Worm (Caenorhabditis elegans) whole organism, late embryonic: ENCODE data around the gene col-129.
A peak's percentile ranks its signal among the peaks of the same experiment; 100 is the strongest.

Experiments
- F13H6.1 ChIP-seq: sonication (generic microtip); optimal IDR thresholded peaks from 2 replicates; lab custom pipeline; 2016; ENCODE audit warnings: missing genetic modification characterization, missing compliant biosample characterization
- ahr-1 ChIP-seq: sonication (generic microtip); optimal IDR thresholded peaks from 2 replicates; lab custom pipeline; 2016; ENCODE audit warnings: missing genetic modification characterization, missing compliant biosample characterization
- ama-1 ChIP-seq: fragments of 150-350 bp; optimal IDR thresholded peaks from 2 replicates; lab custom pipeline; 2014
- ceh-14 ChIP-seq: sonication (generic microtip); optimal IDR thresholded peaks from 2 replicates; lab custom pipeline; 2016; ENCODE audit warnings: missing genotype, missing genetic modification characterization, missing compliant biosample characterization
- ceh-18 ChIP-seq: sonication (generic microtip); optimal IDR thresholded peaks from 2 replicates; lab custom pipeline; 2016; ENCODE audit warnings: missing genetic modification characterization, missing compliant biosample characterization
- ceh-22 ChIP-seq: sonication (generic microtip); optimal IDR thresholded peaks from 2 replicates; lab custom pipeline; 2017; ENCODE audit warnings: missing biosample characterization, missing genetic modification characterization
- ceh-24 ChIP-seq: sonication (generic microtip); optimal IDR thresholded peaks from 2 replicates; lab custom pipeline; 2016; ENCODE audit warnings: mild to moderate bottlenecking, missing genetic modification characterization, missing compliant biosample characterization
- ceh-34 ChIP-seq: sonication (generic microtip); optimal IDR thresholded peaks from 2 replicates; lab custom pipeline; 2016; ENCODE audit warnings: mild to moderate bottlenecking, missing genetic modification characterization, missing compliant biosample characterization
- ceh-48 ChIP-seq: sonication (generic microtip); optimal IDR thresholded peaks from 2 replicates; lab custom pipeline; 2016; ENCODE audit warnings: missing genetic modification characterization, inconsistent platforms, missing compliant biosample characterization
- che-1 ChIP-seq: sonication (generic microtip); optimal IDR thresholded peaks from 2 replicates; lab custom pipeline; 2016; ENCODE audit warnings: mild to moderate bottlenecking, missing genetic modification characterization, missing compliant biosample characterization
- dmd-4 ChIP-seq: sonication (generic microtip); optimal IDR thresholded peaks from 2 replicates; lab custom pipeline; 2016; ENCODE audit warnings: borderline replicate concordance, missing genetic modification characterization, missing compliant biosample characterization
- dve-1 ChIP-seq: sonication (generic microtip); optimal IDR thresholded peaks from 2 replicates; lab custom pipeline; 2017; ENCODE audit warnings: antibody characterized with exemption, mild to moderate bottlenecking, missing genetic modification characterization, missing compliant biosample characterization
- elt-2 ChIP-seq: sonication (generic microtip); optimal IDR thresholded peaks from 2 replicates; lab custom pipeline; 2016; ENCODE audit warnings: missing genetic modification reagents, missing genetic modification characterization, missing compliant biosample characterization
- ets-4 ChIP-seq: sonication (generic microtip); optimal IDR thresholded peaks from 2 replicates; lab custom pipeline; 2016; ENCODE audit warnings: missing genetic modification characterization, missing compliant biosample characterization
- fkh-6 ChIP-seq: sonication (generic microtip); optimal IDR thresholded peaks from 2 replicates; lab custom pipeline; 2016; ENCODE audit warnings: missing genetic modification characterization, missing compliant biosample characterization
- gmeb-2 ChIP-seq: sonication (generic microtip); optimal IDR thresholded peaks from 2 replicates; lab custom pipeline; 2016; ENCODE audit warnings: missing genetic modification characterization, inconsistent platforms, missing compliant biosample characterization
- hlh-13 ChIP-seq: fragments of 200-800 bp; sonication (Bioruptor generic); optimal IDR thresholded peaks from 2 replicates; lab custom pipeline; 2018; ENCODE audit warnings: mild to moderate bottlenecking, missing genetic modification characterization, missing compliant biosample characterization
- hlh-30 ChIP-seq: sonication (generic microtip); optimal IDR thresholded peaks from 2 replicates; lab custom pipeline; 2017; ENCODE audit warnings: antibody characterized with exemption, missing genetic modification characterization, missing compliant biosample characterization; ENCODE audit not compliant: insufficient read depth
- hlh-8 ChIP-seq: sonication (generic microtip); optimal IDR thresholded peaks from 2 replicates; lab custom pipeline; 2016; ENCODE audit warnings: missing genotype, missing genetic modification characterization, missing compliant biosample characterization
- lim-6 ChIP-seq: sonication (generic microtip); optimal IDR thresholded peaks from 2 replicates; lab custom pipeline; 2016; ENCODE audit warnings: missing genetic modification characterization, missing compliant biosample characterization
- lin-11 ChIP-seq: fragments of 200-800 bp; sonication (Bioruptor generic); optimal IDR thresholded peaks from 2 replicates; lab custom pipeline; 2018; ENCODE audit warnings: mild to moderate bottlenecking, missing genetic modification characterization, missing compliant biosample characterization
- madf-2 ChIP-seq: sonication (generic microtip); optimal IDR thresholded peaks from 2 replicates; lab custom pipeline; 2017; ENCODE audit warnings: missing genetic modification characterization, missing compliant biosample characterization
- mec-3 ChIP-seq: sonication (generic microtip); optimal IDR thresholded peaks from 2 replicates; lab custom pipeline; 2016; ENCODE audit warnings: borderline replicate concordance, missing genetic modification characterization, missing compliant biosample characterization
- nfya-1 ChIP-seq: sonication (generic microtip); optimal IDR thresholded peaks from 2 replicates; lab custom pipeline; 2017; ENCODE audit warnings: missing genetic modification characterization, mild to moderate bottlenecking, missing compliant biosample characterization, antibody characterized with exemption, moderate library complexity
- nhr-11 ChIP-seq: fragments of 150-350 bp; optimal IDR thresholded peaks from 2 replicates; lab custom pipeline; 2014; ENCODE audit warnings: missing biosample characterization, missing genetic modification characterization
- nhr-232 ChIP-seq: sonication (generic microtip); optimal IDR thresholded peaks from 2 replicates; lab custom pipeline; 2016; ENCODE audit warnings: missing genetic modification characterization, missing compliant biosample characterization
- pag-3 ChIP-seq: sonication (generic microtip); optimal IDR thresholded peaks from 2 replicates; lab custom pipeline; 2016; ENCODE audit warnings: missing compliant biosample characterization, missing genetic modification characterization, borderline replicate concordance
- pax-1 ChIP-seq: fragments of 150-350 bp; optimal IDR thresholded peaks from 2 replicates; lab custom pipeline; 2014; ENCODE audit warnings: missing biosample characterization, missing genetic modification characterization
- pha-4 ChIP-seq: fragments of 150-350 bp; optimal IDR thresholded peaks from 2 replicates; lab custom pipeline; 2018; ENCODE audit warnings: missing biosample characterization, missing genetic modification reagents, missing genetic modification characterization
- pqm-1 ChIP-seq: sonication (generic microtip); optimal IDR thresholded peaks from 2 replicates; lab custom pipeline; 2016; ENCODE audit warnings: missing genetic modification characterization, missing compliant biosample characterization
- pros-1 ChIP-seq: fragments of 150-350 bp; optimal IDR thresholded peaks from 2 replicates; lab custom pipeline; 2014; ENCODE audit warnings: missing biosample characterization, missing genetic modification reagents, missing genetic modification characterization
- ref-2 ChIP-seq: sonication (generic microtip); optimal IDR thresholded peaks from 2 replicates; lab custom pipeline; 2016; ENCODE audit warnings: missing genetic modification characterization, missing compliant biosample characterization
- rnt-1 ChIP-seq: sonication (generic microtip); optimal IDR thresholded peaks from 2 replicates; lab custom pipeline; 2016; ENCODE audit warnings: missing genetic modification characterization, missing compliant biosample characterization
- sox-4 ChIP-seq: sonication (generic microtip); optimal IDR thresholded peaks from 2 replicates; lab custom pipeline; 2017; ENCODE audit warnings: mild to moderate bottlenecking, missing genetic modification characterization, inconsistent platforms, missing compliant biosample characterization
- syd-9 ChIP-seq: sonication (generic microtip); optimal IDR thresholded peaks from 2 replicates; lab custom pipeline; 2016; ENCODE audit warnings: mild to moderate bottlenecking, missing genetic modification characterization, moderate library complexity, missing compliant biosample characterization
- tbx-2 ChIP-seq: sonication (generic microtip); optimal IDR thresholded peaks from 2 replicates; lab custom pipeline; 2016; ENCODE audit warnings: missing genetic modification characterization, missing compliant biosample characterization
- tbx-7 ChIP-seq: sonication (generic microtip); optimal IDR thresholded peaks from 2 replicates; lab custom pipeline; 2016; ENCODE audit warnings: missing genotype, missing genetic modification characterization, missing compliant biosample characterization
- unc-42 ChIP-seq: sonication (generic microtip); optimal IDR thresholded peaks from 2 replicates; lab custom pipeline; 2016; ENCODE audit warnings: missing genotype, missing genetic modification characterization, missing compliant biosample characterization
- unc-55 ChIP-seq: sonication (generic microtip); optimal IDR thresholded peaks from 2 replicates; lab custom pipeline; 2017; ENCODE audit warnings: missing biosample characterization, missing genetic modification reagents, missing genetic modification characterization

The col-129 gene

DNA sequence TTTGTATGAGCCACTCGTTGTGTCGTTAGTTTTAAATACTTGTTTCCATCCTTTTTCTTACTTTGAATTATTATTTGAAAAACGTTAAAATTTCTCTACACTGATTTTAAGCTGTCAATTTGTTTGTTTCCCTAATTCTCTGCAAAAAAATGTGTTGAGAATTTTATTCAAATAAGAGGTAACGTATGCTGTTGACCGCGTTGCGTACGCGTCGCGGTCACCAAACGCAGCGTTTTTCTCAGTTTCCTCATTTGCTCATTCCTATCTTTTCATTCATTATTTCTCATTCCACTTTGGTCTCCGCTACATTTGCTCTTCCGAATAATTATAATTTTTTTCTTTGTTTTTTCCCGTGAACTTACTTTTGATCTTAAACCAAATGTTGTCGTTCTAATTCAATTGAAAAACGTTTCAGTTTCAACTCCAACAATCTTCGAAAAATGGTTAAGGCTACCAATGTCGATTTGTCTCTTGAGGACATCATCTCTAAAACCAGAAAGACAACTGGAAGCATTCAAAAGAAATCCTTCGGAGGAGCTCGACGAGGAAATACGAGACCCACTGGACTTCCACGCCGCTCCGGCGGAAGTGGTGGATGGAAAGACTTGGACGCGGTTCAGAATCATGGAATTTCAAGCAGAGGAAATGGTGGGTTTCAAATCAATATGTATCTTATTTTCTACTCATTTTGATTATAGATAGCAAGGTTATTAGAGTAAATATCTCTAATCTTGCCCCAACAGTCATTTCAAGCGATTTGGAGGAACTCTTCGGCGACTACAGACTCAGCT, 12.8 kb upstream of the col-129 start, which contains the start of gene aly-3:
Gene aly-3 (plus strand): TSS at position 409 of the 791 bp plus-strand sequence.
- TF ChIP-seq F13H6.1 (tag; lab: Kevin White, UChicago), result no peak
- TF ChIP-seq dve-1 (tag; lab: Kevin White, UChicago), result no peak
- peak; percentile 11 for TF ChIP-seq nfya-1
- no peak for TF ChIP-seq ahr-1 (tag; lab: Kevin White, UChicago)
- TF ChIP-seq dmd-4 (tag; lab: Kevin White, UChicago), result no peak
- no peak for TF ChIP-seq nhr-11 (tag; lab: Kevin White, UChicago)
- no peak for TF ChIP-seq unc-42 (tag; lab: Kevin White, UChicago)
- TF ChIP-seq ama-1 (lab: Kevin White, UChicago), result no peak
- TF ChIP-seq hlh-8, result no peak
- peak; percentile 19 for TF ChIP-seq tbx-2 (tag; lab: Kevin White, UChicago)
- TF ChIP-seq gmeb-2 (tag; lab: Kevin White, UChicago), result no peak
- no peak for TF ChIP-seq fkh-6 (tag; lab: Kevin White, UChicago)
- no peak for TF ChIP-seq pax-1 (tag; lab: Kevin White, UChicago)
- TF ChIP-seq ceh-24 (tag; lab: Kevin White, UChicago), result no peak
- TF ChIP-seq ceh-48 (tag; lab: Kevin White, UChicago), result no peak

DNA sequence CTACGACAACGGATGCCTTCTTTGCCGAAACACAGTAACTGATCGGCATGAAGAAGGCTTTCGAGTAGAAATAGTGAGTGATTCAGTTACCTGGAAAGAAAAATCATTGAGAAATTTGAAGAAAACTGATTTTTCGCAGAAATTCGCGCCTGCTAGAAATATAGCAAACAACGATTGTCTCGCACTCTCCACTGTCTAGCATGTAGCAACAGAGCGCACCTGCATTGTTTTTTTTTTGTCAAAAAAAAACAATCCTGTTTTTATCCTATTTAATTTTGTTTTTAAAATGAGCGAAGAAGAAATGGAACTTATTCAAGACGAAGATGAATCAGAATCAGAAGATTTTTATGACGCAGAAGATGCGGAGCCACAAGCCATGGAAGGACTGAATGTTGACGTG, 10.8 kb upstream of the col-129 start, which contains the start of the genes ddb-1 and M18.6:
Gene ddb-1 (minus strand): TSS at position 90 of the 400 bp plus-strand sequence.
Gene M18.6 (plus strand): TSS at position 235 of the 400 bp plus-strand sequence.
- TF ChIP-seq syd-9 (tag; lab: Kevin White, UChicago) (no peak), hlh-30 (no peak), dmd-4 (tag; lab: Kevin White, UChicago) (no peak), elt-2 (tag; lab: Kevin White, UChicago) (no peak), nhr-11 (tag; lab: Kevin White, UChicago) (no peak), nfya-1 (peak; percentile 26), ets-4 (tag; lab: Kevin White, UChicago) (no peak), lin-11 (tag; lab: Kevin White, UChicago) (no peak)

DNA sequence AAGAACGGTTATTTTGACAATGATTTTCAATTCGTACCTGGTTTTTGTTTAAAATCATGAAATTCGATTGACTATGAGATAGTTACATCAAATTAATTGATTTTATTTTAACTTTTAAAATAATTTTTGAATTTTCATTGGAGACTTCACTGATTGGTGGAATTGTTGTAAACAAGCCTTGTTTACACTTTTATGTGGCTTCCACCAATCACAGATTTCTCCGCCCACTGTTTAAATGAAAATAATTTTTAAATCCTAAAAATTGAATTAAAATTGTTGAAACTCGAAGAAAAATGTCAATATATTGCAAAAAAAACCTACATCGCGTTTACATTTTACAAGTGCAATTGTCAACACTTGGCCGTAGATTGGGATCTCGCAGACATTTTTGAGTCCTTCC, 10.3 kb upstream of the col-129 start:
- TF ChIP-seq ceh-48 (tag; lab: Kevin White, UChicago) (no peak), nfya-1 (peak; percentile 88)

- TF ChIP-seq ceh-14 (tag; lab: Kevin White, UChicago) (no peak), ceh-22 (no peak), hlh-8 (no peak), pqm-1 (tag; lab: Kevin White, UChicago) (no peak), nhr-232 (tag; lab: Kevin White, UChicago) (no peak), unc-42 (tag; lab: Kevin White, UChicago) (peak; percentile 91), unc-55 (GFP tag; lab: Kevin White, UChicago) (no peak)
Measured at ce11 chrIV:12114498-12114897, 4.3 kb upstream of the col-129 start.

- TF ChIP-seq unc-55 (GFP tag; lab: Kevin White, UChicago), result no peak
- TF ChIP-seq ceh-18 (tag; lab: Kevin White, UChicago), result peak; percentile 62
- no peak for TF ChIP-seq che-1
Measured at ce11 chrIV:12113056-12113455, 2.8 kb upstream of the col-129 start.

DNA sequence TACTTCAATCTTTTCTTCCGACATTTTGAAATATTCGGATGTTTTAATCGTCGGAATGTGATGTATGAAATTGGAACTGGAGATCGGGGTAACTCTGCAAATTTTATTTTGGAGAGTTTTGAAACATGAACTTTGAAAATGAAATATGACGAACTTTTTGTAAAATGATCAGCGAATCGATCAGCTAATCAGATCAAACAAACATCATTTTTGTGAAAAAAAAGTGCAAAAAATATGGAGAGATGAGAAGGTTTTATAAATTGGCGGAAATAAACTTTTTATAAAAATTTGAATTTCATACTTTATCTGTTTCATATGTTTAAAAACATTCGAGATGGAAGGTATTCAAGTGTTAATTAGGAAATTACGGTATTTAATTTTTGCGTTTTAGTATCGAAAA, 1.2 kb upstream of the col-129 start, which contains the start of gene dlc-2:
Gene dlc-2 (minus strand): TSS at position 101 of the 400 bp plus-strand sequence.
- TF ChIP-seq sox-4 (tag; lab: Kevin White, UChicago) (no peak), mec-3 (no peak), lim-6 (tag; lab: Kevin White, UChicago) (no peak), pha-4 (no peak), ref-2 (tag; lab: Kevin White, UChicago) (no peak), tbx-7 (no peak), pag-3 (no peak), gmeb-2 (tag; lab: Kevin White, UChicago) (no peak), ceh-34 (tag; lab: Kevin White, UChicago) (no peak), hlh-13 (GFP tag; lab: Kevin White, UChicago) (no peak), rnt-1 (tag; lab: Kevin White, UChicago) (no peak), madf-2 (tag; lab: Kevin White, UChicago) (no peak), pros-1 (tag; lab: Kevin White, UChicago) (no peak), tbx-2 (tag; lab: Kevin White, UChicago) (no peak)
